Worm (Caenorhabditis elegans) whole organism, late embryonic: ENCODE data around the gene F22H10.1.

Source experiments
- K02D7.2 ChIP-seq: sonication (generic microtip); optimal IDR thresholded peaks from 2 replicates; lab custom pipeline; 2017; ENCODE audit warnings: mild to moderate bottlenecking, missing genetic modification characterization, missing compliant biosample characterization
- ahr-1 ChIP-seq: sonication (generic microtip); optimal IDR thresholded peaks from 2 replicates; lab custom pipeline; 2016; ENCODE audit warnings: missing genetic modification characterization, missing compliant biosample characterization
- ceh-18 ChIP-seq: sonication (generic microtip); optimal IDR thresholded peaks from 2 replicates; lab custom pipeline; 2016; ENCODE audit warnings: missing genetic modification characterization, missing compliant biosample characterization
- ceh-19 ChIP-seq: fragments of 200-800 bp; sonication (Bioruptor generic); optimal IDR thresholded peaks from 2 replicates; lab custom pipeline; 2018; ENCODE audit warnings: mild to moderate bottlenecking, missing genetic modification characterization, missing compliant biosample characterization
- nhr-232 ChIP-seq: sonication (generic microtip); optimal IDR thresholded peaks from 2 replicates; lab custom pipeline; 2016; ENCODE audit warnings: missing genetic modification characterization, missing compliant biosample characterization
- odd-2 ChIP-seq: sonication (generic microtip); optimal IDR thresholded peaks from 2 replicates; lab custom pipeline; 2017; ENCODE audit warnings: antibody characterized with exemption, mild to moderate bottlenecking, missing genetic modification characterization, missing compliant biosample characterization
- pha-4 ChIP-seq: fragments of 150-350 bp; optimal IDR thresholded peaks from 2 replicates; lab custom pipeline; 2018; ENCODE audit warnings: missing biosample characterization, missing genetic modification reagents, missing genetic modification characterization
- pqm-1 ChIP-seq: sonication (generic microtip); optimal IDR thresholded peaks from 2 replicates; lab custom pipeline; 2016; ENCODE audit warnings: missing genetic modification characterization, missing compliant biosample characterization
- sdc-2 ChIP-seq: sonication (generic microtip); optimal IDR thresholded peaks from 2 replicates; lab custom pipeline; 2016; ENCODE audit warnings: missing genotype, missing genetic modification characterization, missing compliant biosample characterization
- ttx-3 ChIP-seq: sonication (generic microtip); optimal IDR thresholded peaks from 2 replicates; lab custom pipeline; 2016; ENCODE audit warnings: missing genetic modification reagents, missing genetic modification characterization, missing compliant biosample characterization
- unc-55 ChIP-seq: sonication (generic microtip); optimal IDR thresholded peaks from 2 replicates; lab custom pipeline; 2017; ENCODE audit warnings: missing biosample characterization, missing genetic modification reagents, missing genetic modification characterization

ce11 chrX:16729259-16729658 is 27.0 kb downstream of the F22H10.1 start, which contains the start of gene hda-4:
- TF ChIP-seq ttx-3 (tag; lab: Kevin White, UChicago) (no peak), odd-2 (tag; lab: Kevin White, UChicago) (no peak), ceh-18 (tag; lab: Kevin White, UChicago) (no peak), pha-4 (tag; lab: Kevin White, UChicago) (no peak), ceh-19 (GFP tag; lab: Kevin White, UChicago) (no peak), ahr-1 (tag; lab: Kevin White, UChicago) (no peak), nhr-232 (tag; lab: Kevin White, UChicago) (no peak), sdc-2 (no peak), K02D7.2 (tag; lab: Kevin White, UChicago) (no peak), unc-55 (GFP tag; lab: Kevin White, UChicago) (no peak), pqm-1 (tag; lab: Kevin White, UChicago) (no peak)
